Fruit fly (Drosophila melanogaster): ENCODE data around the gene ndl.

ndl gene

dm6 chr3L:6589429-6590062 is 13.6 kb downstream of the ndl start, which contains the start of gene jv (continued):
- TF ChIP-seq pan (optimal IDR thresholded peaks at IDR 0.05) (no peak), pan (GFP tag; optimal IDR thresholded peaks at IDR 0.05 in 1 of 2, IDR thresholded peaks at IDR 0.05 in 1 of 2) (peak in 1 of 2 experiments; percentile 25), crp (GFP tag; optimal IDR thresholded peaks at IDR 0.05) (no peak), Neu2 (GFP tag; optimal IDR thresholded peaks at IDR 0.05; ENCODE audit: borderline replicate concordance) (no peak), btn (GFP tag; optimal IDR thresholded peaks at IDR 0.05) (no peak), rib (GFP tag; IDR thresholded peaks at IDR 0.05) (no peak), Gsc (GFP tag; IDR thresholded peaks at IDR 0.05) (0 out of 2 replicates have a peak, but pooled peaks have one; percentile 15), CG9727 (GFP tag; optimal IDR thresholded peaks at IDR 0.05) (peak; percentile 2), CG16815 (GFP tag; optimal IDR thresholded peaks at IDR 0.05) (peak; percentile 12), CG32767 (GFP tag; IDR thresholded peaks at IDR 0.05) (0 out of 2 replicates have a peak, but pooled peaks have one; percentile 13), CG12299 (tag; optimal IDR thresholded peaks at IDR 0.05) (no peak), CG15696 (tag; optimal IDR thresholded peaks at IDR 0.05) (peak; percentile 48), schlank (tag; optimal IDR thresholded peaks at IDR 0.05) (no peak), Dll (GFP tag; IDR thresholded peaks at IDR 0.05; ENCODE audit: partially characterized antibody) (no peak), zfh1 (GFP tag; IDR thresholded peaks at IDR 0.05) (peak; percentile 75), CG6689 (GFP tag; IDR thresholded peaks at IDR 0.05) (peak; percentile 49), CG7963 (GFP tag; IDR thresholded peaks at IDR 0.05; ENCODE audit: partially characterized antibody) (no peak), ttk (GFP tag; IDR thresholded peaks at IDR 0.05) (peak; percentile 44), ci (GFP tag; IDR thresholded peaks at IDR 0.05) (peak; percentile 79; the same call in 2 of the 3 replicates), Sry-β (GFP tag; optimal IDR thresholded peaks at IDR 0.05) (no peak), CG4424 (GFP tag; optimal IDR thresholded peaks at IDR 0.05) (peak; percentile 15), CG2875 (GFP tag; optimal IDR thresholded peaks at IDR 0.05) (no peak), CG2678 (tag; optimal IDR thresholded peaks at IDR 0.05) (no peak), kni (GFP tag; optimal IDR thresholded peaks at IDR 0.05) (no peak), CG4404 (GFP tag; IDR thresholded peaks at IDR 0.05) (peak; percentile 42; the same call in 1 of the 2 replicates), bowl (GFP tag; IDR thresholded peaks at IDR 0.05) (no peak), fd96Cb (tag; optimal IDR thresholded peaks at IDR 0.05) (peak; percentile 30), CG17568 (GFP tag; optimal IDR thresholded peaks at IDR 0.05) (no peak), Mrtf (GFP tag; IDR thresholded peaks at IDR 0.05) (no peak), z (GFP tag; IDR thresholded peaks at IDR 0.05) (0 out of 3 replicates have a peak, but pooled peaks have one; percentile 26), CG14441 (GFP tag; IDR thresholded peaks at IDR 0.05) (peak; percentile 44; the same call in 1 of the 2 replicates), prd (optimal IDR thresholded peaks at IDR 0.05) (no peak), prd (GFP tag; IDR thresholded peaks at IDR 0.05) (peak; percentile 55; the same call in 2 of the 3 replicates), CG10209 (GFP tag; optimal IDR thresholded peaks at IDR 0.05) (no peak), grau (tag; optimal IDR thresholded peaks at IDR 0.05) (no peak), CG43689 (GFP tag; IDR thresholded peaks at IDR 0.05) (no peak), Hr78 (GFP tag; optimal IDR thresholded peaks at IDR 0.05) (no peak), CG1792 (GFP tag; optimal IDR thresholded peaks at IDR 0.05) (no peak), CG31388 (GFP tag; optimal IDR thresholded peaks at IDR 0.05) (no peak), Drgx (GFP tag; IDR thresholded peaks at IDR 0.05) (peak; percentile 65; the same call in 1 of the 2 replicates), Hr39 (optimal IDR thresholded peaks at IDR 0.05) (no peak), CG11695 (GFP tag; IDR thresholded peaks at IDR 0.05) (no peak), gsb (GFP tag; IDR thresholded peaks at IDR 0.05) (no peak), Ssrp (tag; optimal IDR thresholded peaks at IDR 0.05) (no peak), Oli (tag; optimal IDR thresholded peaks at IDR 0.05) (peak; percentile 39), CG7556 (GFP tag; optimal IDR thresholded peaks at IDR 0.05) (no peak), Hr51 (GFP tag; optimal IDR thresholded peaks at IDR 0.05) (no peak)

Measured in whole organism, embryonic.